Worm (Caenorhabditis elegans) whole organism, L4/young adult: Measurements from ENCODE around the gene Y11D7A.19.

Experiments used
- W03F9.2 ChIP-seq: fragments of 150-350 bp; optimal IDR thresholded peaks from 2 replicates; lab custom pipeline; 2014; ENCODE audit warnings: missing biosample characterization, missing genetic modification characterization
- him-1 ChIP-seq: sonication (generic microtip); optimal IDR thresholded peaks from 2 replicates; lab custom pipeline; 2016; ENCODE audit warnings: missing genotype, missing genetic modification reagents, missing genetic modification characterization, missing compliant biosample characterization

ce11 chrIV:9289635-9290034 lies 23.3 kb upstream of the Y11D7A.19 start:
- TF ChIP-seq him-1 (tag; lab: Kevin White, UChicago) (no peak), W03F9.2 (tag; lab: Kevin White, UChicago) (no peak)
